Worm (Caenorhabditis elegans) whole organism, L1 larva: Measurements from ENCODE around the gene Y37D8A.4.

Source experiments
- C34B4.2 ChIP-seq: sonication (generic microtip); optimal IDR thresholded peaks from 2 replicates; lab custom pipeline; 2017; ENCODE audit warnings: mild to moderate bottlenecking, missing genetic modification characterization, missing compliant biosample characterization
- Y116A8C.19 ChIP-seq: sonication (generic microtip); optimal IDR thresholded peaks from 2 replicates; lab custom pipeline; 2016; ENCODE audit warnings: missing compliant biosample characterization, missing genetic modification characterization, borderline replicate concordance
- ama-1 ChIP-seq: fragments of 150-350 bp; optimal IDR thresholded peaks from 2 replicates; lab custom pipeline; 2014
- blmp-1 ChIP-seq: fragments of 150-350 bp; optimal IDR thresholded peaks from 2 replicates; lab custom pipeline; 2014; ENCODE audit warnings: missing biosample characterization, missing genetic modification characterization
- ces-1 ChIP-seq: fragments of 150-350 bp; optimal IDR thresholded peaks from 2 replicates; lab custom pipeline; 2014; ENCODE audit warnings: missing biosample characterization, missing genetic modification reagents, missing genetic modification characterization
- dpl-1 ChIP-seq, 3 experiments: fragments of 150-350 bp in 2 of 3; sonication (generic microtip) in 1 of 3; optimal IDR thresholded peaks; 2 replicates each; lab custom pipeline; 2014 to 2017; ENCODE audit warnings: missing biosample characterization in 3 of 3, missing genetic modification characterization in 3 of 3, missing genetic modification reagents in 3 of 3
- dsc-1 ChIP-seq: sonication (generic microtip); optimal IDR thresholded peaks from 2 replicates; lab custom pipeline; 2016; ENCODE audit warnings: mild to moderate bottlenecking, missing genetic modification characterization, missing compliant biosample characterization
- elt-3 ChIP-seq, 6 experiments: fragments of 150-350 bp in 1 of 6; sonication (generic microtip); optimal IDR thresholded peaks; 2 replicates each; lab custom pipeline; 2017 to 2018; ENCODE audit warnings: missing biosample characterization in 6 of 6, missing genetic modification characterization in 6 of 6, inconsistent platforms in 1 of 6
- fkh-10 ChIP-seq: sonication (generic microtip); optimal IDR thresholded peaks from 2 replicates; lab custom pipeline; 2017; ENCODE audit warnings: missing biosample characterization, missing genetic modification reagents, missing genetic modification characterization
- fkh-8 ChIP-seq: sonication (generic microtip); optimal IDR thresholded peaks from 2 replicates; lab custom pipeline; 2016; ENCODE audit warnings: mild to moderate bottlenecking, missing genetic modification characterization, missing compliant biosample characterization
- fos-1 ChIP-seq: fragments of 150-350 bp; optimal IDR thresholded peaks from 2 replicates; lab custom pipeline; 2014; ENCODE audit warnings: missing biosample characterization, missing genetic modification characterization
- grh-1 ChIP-seq: fragments of 200-800 bp; sonication (Bioruptor generic); IDR thresholded peaks from 2 replicates; pipeline ENCODE4 v1.3.6; 2022; ENCODE audit warnings: missing genetic modification reagents, missing genetic modification characterization, missing compliant biosample characterization
- jun-1 ChIP-seq: fragments of 150-350 bp; optimal IDR thresholded peaks from 2 replicates; lab custom pipeline; 2014; ENCODE audit warnings: missing biosample characterization, missing genetic modification reagents, missing genetic modification characterization
- lin-15B ChIP-seq: fragments of 150-350 bp; sonication (generic microtip); optimal IDR thresholded peaks from 3 replicates; lab custom pipeline; 2014; ENCODE audit warnings: missing biosample characterization, missing genetic modification characterization
- mab-9 ChIP-seq: fragments of 200-800 bp; sonication (Bioruptor generic); IDR thresholded peaks from 2 replicates; pipeline ENCODE4 v1.3.6; 2022; ENCODE audit warnings: missing genetic modification reagents, missing genetic modification characterization, missing compliant biosample characterization
- mdl-1 ChIP-seq, 2 experiments: fragments of 150-350 bp; optimal IDR thresholded peaks; 2 replicates each; lab custom pipeline; 2014 to 2017; ENCODE audit warnings: missing biosample characterization in 2 of 2, missing genetic modification characterization in 2 of 2, inconsistent platforms in 1 of 2
- mef-2 ChIP-seq: fragments of 150-350 bp; optimal IDR thresholded peaks from 2 replicates; lab custom pipeline; 2014; ENCODE audit warnings: missing biosample characterization, missing genetic modification characterization
- nhr-20 ChIP-seq: sonication (generic microtip); optimal IDR thresholded peaks from 2 replicates; lab custom pipeline; 2016; ENCODE audit warnings: mild to moderate bottlenecking, missing genetic modification characterization, missing compliant biosample characterization
- nhr-237 ChIP-seq: fragments of 150-350 bp; optimal IDR thresholded peaks from 2 replicates; lab custom pipeline; 2014; ENCODE audit warnings: missing biosample characterization, missing genetic modification characterization
- nhr-84 ChIP-seq: sonication (generic microtip); optimal IDR thresholded peaks from 2 replicates; lab custom pipeline; 2017; ENCODE audit warnings: missing biosample characterization, missing genetic modification characterization
- nhr-85 ChIP-seq: sonication (generic microtip); peaks from one replicate; lab custom pipeline; 2016; ENCODE audit warnings: missing genetic modification characterization, inconsistent platforms, missing compliant biosample characterization
- rnt-1 ChIP-seq: sonication (generic microtip); optimal IDR thresholded peaks from 2 replicates; lab custom pipeline; 2016; ENCODE audit warnings: mild to moderate bottlenecking, missing genetic modification characterization, moderate library complexity, missing compliant biosample characterization
- unc-30 ChIP-seq: sonication (generic microtip); optimal IDR thresholded peaks from 2 replicates; lab custom pipeline; 2017; ENCODE audit warnings: missing biosample characterization, missing genetic modification characterization
- unc-86 ChIP-seq: sonication (generic microtip); optimal IDR thresholded peaks from 2 replicates; lab custom pipeline; 2016; ENCODE audit warnings: missing genetic modification characterization, missing compliant biosample characterization
- unc-98 ChIP-seq: fragments of 200-800 bp; sonication (Bioruptor generic); IDR thresholded peaks from 2 replicates; pipeline ENCODE4 v1.3.6; 2022; ENCODE audit warnings: missing genetic modification characterization, missing compliant biosample characterization
- zag-1 ChIP-seq: fragments of 150-350 bp; optimal IDR thresholded peaks from 2 replicates; lab custom pipeline; 2014; ENCODE audit warnings: missing biosample characterization, missing genetic modification characterization

The Y37D8A.4 gene

ce11 chrIII:12800529-12800928 is 38.2 kb downstream of the Y37D8A.4 start:
- no peak for TF ChIP-seq mef-2
- TF ChIP-seq blmp-1 = peak; percentile 100
- TF ChIP-seq unc-86 (tag; lab: Kevin White, UChicago) = no peak
- TF ChIP-seq grh-1 (GFP tag; lab: Robert Waterston, UW) = no peak
- TF ChIP-seq dpl-1 (GFP tag; optimal IDR thresholded peaks at IDR 0.05; lab: Kevin White, UChicago) = no peak
- TF ChIP-seq nhr-85 (tag; lab: Kevin White, UChicago) = peak; percentile 62
- no peak for TF ChIP-seq fos-1 (tag; lab: Kevin White, UChicago)
- TF ChIP-seq nhr-20 (tag; lab: Kevin White, UChicago) = peak; percentile 0
- TF ChIP-seq dsc-1 = no peak
- no peak for TF ChIP-seq ces-1 (GFP tag; lab: Kevin White, UChicago)
- no peak for TF ChIP-seq nhr-84 (tag; lab: Kevin White, UChicago)

- TF ChIP-seq nhr-84 (tag; lab: Kevin White, UChicago) (no peak), blmp-1 (peak; percentile 32), mdl-1 (tag; optimal IDR thresholded peaks at IDR 0.05; lab: Kevin White, UChicago) (no peak), zag-1 (tag; lab: Kevin White, UChicago) (no peak), jun-1 (tag; lab: Kevin White, UChicago) (no peak)
- TF ChIP-seq, all 84 proteins: peak for 1
Measured at ce11 chrIII:12798469-12798868, 40.3 kb downstream of the Y37D8A.4 start, which contains the start of gene agmo-1. Gene agmo-1, minus strand, starts transcription at chrIII:12798569.

- TF ChIP-seq grh-1 (GFP tag; lab: Robert Waterston, UW) (no peak), unc-86 (tag; lab: Kevin White, UChicago) (no peak), Y116A8C.19 (tag; lab: Kevin White, UChicago) (no peak), fkh-8 (tag; lab: Kevin White, UChicago) (no peak), elt-3 (tag; optimal IDR thresholded peaks at IDR 0.05; lab: Kevin White, UChicago) (no peak), rnt-1 (no peak), unc-98 (no peak), nhr-84 (tag; lab: Kevin White, UChicago) (no peak), lin-15B (tag; lab: Kevin White, UChicago) (no peak), fkh-10 (GFP tag; lab: Kevin White, UChicago) (no peak), zag-1 (tag; lab: Kevin White, UChicago) (no peak), nhr-237 (tag; lab: Kevin White, UChicago) (no peak), C34B4.2 (tag; lab: Kevin White, UChicago) (no peak), ama-1 (lab: Kevin White, UChicago) (no peak), unc-30 (tag; lab: Kevin White, UChicago) (no peak)
Measured at ce11 chrIII:12794200-12794599, 44.6 kb downstream of the Y37D8A.4 start.

- TF ChIP-seq nhr-85 (tag; lab: Kevin White, UChicago) = no peak
Measured at ce11 chrIII:12789420-12789819, 49.3 kb downstream of the Y37D8A.4 start, which contains the start of gene BE10.1. Gene BE10.1, minus strand, starts transcription at chrIII:12789520.

ce11 chrIII:12788239-12788638 is 50.5 kb downstream of the Y37D8A.4 start:
- no peak for TF ChIP-seq mab-9 (GFP tag; lab: Robert Waterston, UW)
